Worm (Caenorhabditis elegans) whole organism, L2 larva: Measurements from ENCODE around the gene F29G6.1.

ENCODE experiments used
- aly-2 ChIP-seq: fragments of 150-350 bp; optimal IDR thresholded peaks from 2 replicates; lab custom pipeline; 2014; ENCODE audit warnings: missing biosample characterization, missing genetic modification characterization
- ceh-16 ChIP-seq: fragments of 150-350 bp; optimal IDR thresholded peaks from 2 replicates; lab custom pipeline; 2014; ENCODE audit warnings: missing biosample characterization, missing genetic modification characterization
- fos-1 ChIP-seq: fragments of 150-350 bp; optimal IDR thresholded peaks from 2 replicates; lab custom pipeline; 2014; ENCODE audit warnings: missing biosample characterization, missing genetic modification characterization
- mdl-1 ChIP-seq, 2 experiments: fragments of 150-350 bp in 1 of 2; sonication (generic microtip) in 1 of 2; optimal IDR thresholded peaks; 2 replicates each; lab custom pipeline; 2017; ENCODE audit warnings: missing biosample characterization in 2 of 2, missing genetic modification characterization in 2 of 2
- nhr-10 ChIP-seq: sonication (generic microtip); optimal IDR thresholded peaks from 2 replicates; lab custom pipeline; 2017; ENCODE audit warnings: missing biosample characterization, missing genetic modification characterization
- nhr-237 ChIP-seq: fragments of 150-350 bp; optimal IDR thresholded peaks from 2 replicates; lab custom pipeline; 2014; ENCODE audit warnings: missing biosample characterization, missing genetic modification characterization
- nhr-25 ChIP-seq: fragments of 150-350 bp; sonication (generic microtip); optimal IDR thresholded peaks from 3 replicates; lab custom pipeline; 2014; ENCODE audit warnings: missing biosample characterization, missing genetic modification characterization
- nhr-6 ChIP-seq: fragments of 150-350 bp; optimal IDR thresholded peaks from 2 replicates; lab custom pipeline; 2014; ENCODE audit warnings: missing biosample characterization, missing genetic modification characterization
- skn-1 ChIP-seq: sonication (generic microtip); optimal IDR thresholded peaks from 2 replicates; lab custom pipeline; 2017; ENCODE audit warnings: missing biosample characterization, missing genetic modification characterization
- unc-39 ChIP-seq: fragments of 150-350 bp; optimal IDR thresholded peaks from 2 replicates; lab custom pipeline; 2014; ENCODE audit warnings: missing biosample characterization, missing genetic modification characterization
- zag-1 ChIP-seq: fragments of 150-350 bp; optimal IDR thresholded peaks from 2 replicates; lab custom pipeline; 2014; ENCODE audit warnings: missing biosample characterization, missing genetic modification characterization
- ztf-1 ChIP-seq: fragments of 200-800 bp; sonication (Bioruptor generic); conservative IDR thresholded peaks from 2 replicates; pipeline ENCODE4 v1.3.6; 2022; ENCODE audit warnings: missing genetic modification characterization, missing compliant biosample characterization

- TF ChIP-seq nhr-10 (no peak), fos-1 (tag; lab: Kevin White, UChicago) (no peak), nhr-237 (tag; lab: Kevin White, UChicago) (no peak), aly-2 (tag; lab: Kevin White, UChicago) (no peak), nhr-25 (tag; lab: Kevin White, UChicago) (no peak), ztf-1 (GFP tag; lab: Robert Waterston, UW) (no peak), zag-1 (no peak), skn-1 (tag; lab: Kevin White, UChicago) (no peak), mdl-1 (tag; optimal IDR thresholded peaks at IDR 0.05; lab: Kevin White, UChicago) (no peak), ceh-16 (tag; lab: Kevin White, UChicago) (no peak), unc-39 (tag; lab: Kevin White, UChicago) (no peak), nhr-6 (tag; lab: Kevin White, UChicago) (no peak)
Measured at ce11 chrX:11468814-11469213, 33.3 kb upstream of the F29G6.1 start.
